Worm (Caenorhabditis elegans) whole organism, L4 larva: Measurements from ENCODE around the gene F15D4.5.

Source experiments
- F10B5.3 ChIP-seq: sonication (generic microtip); optimal IDR thresholded peaks from 2 replicates; lab custom pipeline; 2016; ENCODE audit warnings: mild to moderate bottlenecking, missing genetic modification characterization, missing compliant biosample characterization
- R02D3.7 ChIP-seq: fragments of 150-350 bp; sonication (generic microtip); optimal IDR thresholded peaks from 3 replicates; lab custom pipeline; 2014; ENCODE audit warnings: missing biosample characterization, missing genetic modification characterization
- ama-1 ChIP-seq: fragments of 150-350 bp; optimal IDR thresholded peaks from 2 replicates; lab custom pipeline; 2014; ENCODE audit warnings: inconsistent platforms, mixed read lengths
- duxl-1 ChIP-seq: sonication (generic microtip); optimal IDR thresholded peaks from 2 replicates; lab custom pipeline; 2016; ENCODE audit warnings: mild to moderate bottlenecking, missing genetic modification characterization, moderate library complexity, missing compliant biosample characterization; ENCODE audit not compliant: poor library complexity
- egl-27 ChIP-seq: sonication (generic microtip); optimal IDR thresholded peaks from 3 replicates; lab custom pipeline; 2017; ENCODE audit warnings: missing biosample characterization, missing genetic modification reagents, missing genetic modification characterization
- lim-7 ChIP-seq: fragments of 200-800 bp; sonication (Bioruptor generic); IDR thresholded peaks from 2 replicates; pipeline ENCODE4 v1.3.6; 2022; ENCODE audit warnings: missing genetic modification characterization, missing compliant biosample characterization
- lin-15B ChIP-seq: fragments of 150-350 bp; sonication (generic microtip); optimal IDR thresholded peaks from 3 replicates; lab custom pipeline; 2014; ENCODE audit warnings: missing biosample characterization, missing genetic modification characterization
- nhr-11 ChIP-seq: fragments of 150-350 bp; optimal IDR thresholded peaks from 2 replicates; lab custom pipeline; 2014; ENCODE audit warnings: missing biosample characterization, missing genetic modification characterization
- nhr-76 ChIP-seq: fragments of 150-350 bp; optimal IDR thresholded peaks from 2 replicates; lab custom pipeline; 2014; ENCODE audit warnings: missing biosample characterization, missing genetic modification characterization
- spr-3 ChIP-seq: fragments of 200-800 bp; sonication (Bioruptor generic); optimal IDR thresholded peaks from 2 replicates; lab custom pipeline; 2018; ENCODE audit warnings: mild to moderate bottlenecking, missing genetic modification characterization, missing compliant biosample characterization

ce11 chrII:13219373-13219772 is 25.8 kb upstream of the F15D4.5 start:
- no peak for TF ChIP-seq R02D3.7 (tag; lab: Kevin White, UChicago)
- no peak for TF ChIP-seq ama-1
- no peak for TF ChIP-seq nhr-76
- no peak for TF ChIP-seq lin-15B (tag; lab: Kevin White, UChicago)
- no peak for TF ChIP-seq egl-27 (tag; lab: Kevin White, UChicago)
- no peak for TF ChIP-seq lim-7 (GFP tag; lab: Robert Waterston, UW)
- TF ChIP-seq F10B5.3: no peak
- no peak for TF ChIP-seq duxl-1 (tag; lab: Kevin White, UChicago)
- TF ChIP-seq spr-3 (GFP tag; lab: Kevin White, UChicago): no peak
- no peak for TF ChIP-seq nhr-11 (tag; lab: Kevin White, UChicago)
